Fruit fly (Drosophila melanogaster): Measurements from ENCODE around the gene CG15130.

dm6 chr2L:20414750-20415211 lies 9.7 kb downstream of the CG15130 start, which contains the start of gene CG10947:
- TF ChIP-seq CG3407 (GFP tag; optimal IDR thresholded peaks at IDR 0.05) (peak; percentile 59), kah (GFP tag; optimal IDR thresholded peaks at IDR 0.05) (peak; percentile 32), CG14441 (GFP tag; IDR thresholded peaks at IDR 0.05) (peak; percentile 55), tin (GFP tag; optimal IDR thresholded peaks at IDR 0.05) (peak; percentile 78)

Measured in whole organism, embryonic.